Worm (Caenorhabditis elegans) whole organism, L4 larva: Measurements from ENCODE around the gene grld-1.

Source experiments
- F26F4.8 ChIP-seq: fragments of 200-800 bp; sonication (Bioruptor generic); conservative IDR thresholded peaks from 2 replicates; pipeline ENCODE4 v1.3.6; 2022; ENCODE audit warnings: missing genetic modification characterization, missing compliant biosample characterization
- F37D6.2 ChIP-seq: sonication (generic microtip); optimal IDR thresholded peaks from 2 replicates; lab custom pipeline; 2016; ENCODE audit warnings: mild to moderate bottlenecking, missing genetic modification characterization, missing compliant biosample characterization
- T20F7.1 ChIP-seq: fragments of 200-800 bp; sonication (Bioruptor generic); optimal IDR thresholded peaks from 2 replicates; lab custom pipeline; 2018; ENCODE audit warnings: mild to moderate bottlenecking, missing genetic modification characterization, missing compliant biosample characterization
- Y105C5A.15 ChIP-seq: fragments of 200-800 bp; sonication (Bioruptor generic); IDR thresholded peaks from 2 replicates; pipeline ENCODE4 v1.3.6; 2022; ENCODE audit warnings: missing genetic modification characterization, missing compliant biosample characterization
- Y5F2A.4 ChIP-seq: fragments of 200-800 bp; sonication (Bioruptor generic); optimal IDR thresholded peaks from 2 replicates; lab custom pipeline; 2018; ENCODE audit warnings: mild to moderate bottlenecking, missing genetic modification characterization, missing compliant biosample characterization
- ZK337.2 ChIP-seq: fragments of 200-800 bp; sonication (Bioruptor generic); IDR thresholded peaks from 2 replicates; pipeline ENCODE4 v1.3.6; 2022; ENCODE audit warnings: missing genetic modification reagents, missing genetic modification characterization, missing compliant biosample characterization
- ZK546.5 ChIP-seq, 2 experiments: sonication (generic microtip); optimal IDR thresholded peaks; 2 replicates each; lab custom pipeline; 2017; ENCODE audit warnings: missing biosample characterization in 2 of 2, missing genetic modification characterization in 2 of 2
- aha-1 ChIP-seq: fragments of 150-350 bp; peaks from one replicate; lab custom pipeline; 2014; ENCODE audit warnings: missing biosample characterization, missing genetic modification characterization
- ceh-20 ChIP-seq: fragments of 200-800 bp; sonication (Bioruptor generic); IDR thresholded peaks from 2 replicates; pipeline ENCODE4 v1.3.6; 2022; ENCODE audit warnings: missing genetic modification reagents, missing genetic modification characterization, missing compliant biosample characterization
- ceh-62 ChIP-seq: sonication (generic microtip); optimal IDR thresholded peaks from 2 replicates; lab custom pipeline; 2017; ENCODE audit warnings: missing biosample characterization, missing genetic modification characterization
- ceh-82 ChIP-seq: sonication (generic microtip); optimal IDR thresholded peaks from 2 replicates; lab custom pipeline; 2017; ENCODE audit warnings: missing biosample characterization, missing genetic modification characterization
- daf-16 ChIP-seq, 3 experiments: sonication (generic microtip); optimal IDR thresholded peaks; 2 replicates each; lab custom pipeline; 2016 to 2017; ENCODE audit warnings: missing genetic modification characterization in 3 of 3, missing genetic modification reagents in 3 of 3, mild to moderate bottlenecking in 2 of 3, missing compliant biosample characterization in 2 of 3, missing biosample characterization in 1 of 3, moderate library complexity in 1 of 3
- dpl-1 ChIP-seq: fragments of 150-350 bp; optimal IDR thresholded peaks from 2 replicates; lab custom pipeline; 2014; ENCODE audit warnings: missing biosample characterization, missing genetic modification reagents, missing genetic modification characterization
- duxl-1 ChIP-seq: sonication (generic microtip); optimal IDR thresholded peaks from 2 replicates; lab custom pipeline; 2016; ENCODE audit warnings: mild to moderate bottlenecking, missing genetic modification characterization, moderate library complexity, missing compliant biosample characterization; ENCODE audit not compliant: poor library complexity
- dve-1 ChIP-seq: sonication (generic microtip); optimal IDR thresholded peaks from 2 replicates; lab custom pipeline; 2017; ENCODE audit warnings: antibody characterized with exemption, mild to moderate bottlenecking, missing genetic modification characterization, missing compliant biosample characterization; ENCODE audit not compliant: insufficient read depth
- egl-27 ChIP-seq: sonication (generic microtip); optimal IDR thresholded peaks from 3 replicates; lab custom pipeline; 2017; ENCODE audit warnings: missing biosample characterization, missing genetic modification reagents, missing genetic modification characterization
- fkh-10 ChIP-seq: fragments of 150-350 bp; optimal IDR thresholded peaks from 2 replicates; lab custom pipeline; 2014; ENCODE audit warnings: missing biosample characterization, missing genetic modification reagents, missing genetic modification characterization
- hlh-11 ChIP-seq: fragments of 200-800 bp; sonication (Bioruptor generic); optimal IDR thresholded peaks from 2 replicates; lab custom pipeline; 2018; ENCODE audit warnings: mild to moderate bottlenecking, missing genetic modification characterization, missing compliant biosample characterization
- hlh-30 ChIP-seq: sonication (generic microtip); optimal IDR thresholded peaks from 2 replicates; lab custom pipeline; 2017; ENCODE audit warnings: antibody characterized with exemption, mild to moderate bottlenecking, missing genetic modification characterization, missing compliant biosample characterization; ENCODE audit not compliant: insufficient read depth
- hmg-1.1 ChIP-seq: fragments of 200-800 bp; sonication (Bioruptor generic); IDR thresholded peaks from 2 replicates; pipeline ENCODE4 v1.3.6; 2022; ENCODE audit warnings: missing genetic modification reagents, missing genetic modification characterization, missing compliant biosample characterization
- lim-7 ChIP-seq: fragments of 200-800 bp; sonication (Bioruptor generic); IDR thresholded peaks from 2 replicates; pipeline ENCODE4 v1.3.6; 2022; ENCODE audit warnings: missing genetic modification characterization, missing compliant biosample characterization
- lin-13 ChIP-seq: fragments of 150-350 bp; optimal IDR thresholded peaks from 2 replicates; lab custom pipeline; 2014; ENCODE audit warnings: missing biosample characterization, missing genetic modification reagents, missing genetic modification characterization
- lin-15B ChIP-seq: fragments of 150-350 bp; sonication (generic microtip); optimal IDR thresholded peaks from 3 replicates; lab custom pipeline; 2014; ENCODE audit warnings: missing biosample characterization, missing genetic modification characterization
- lin-38 ChIP-seq: fragments of 200-800 bp; sonication (Bioruptor generic); IDR thresholded peaks from 2 replicates; pipeline ENCODE4 v1.3.6; 2022; ENCODE audit warnings: missing genetic modification reagents, missing genetic modification characterization, missing compliant biosample characterization
- lin-39 ChIP-seq: fragments of 150-350 bp; optimal IDR thresholded peaks from 2 replicates; lab custom pipeline; 2014; ENCODE audit warnings: missing biosample characterization, missing genetic modification reagents, missing genetic modification characterization
- lir-3 ChIP-seq: sonication (generic microtip); optimal IDR thresholded peaks from 2 replicates; lab custom pipeline; 2016; ENCODE audit warnings: mild to moderate bottlenecking, missing genetic modification characterization, missing compliant biosample characterization
- lsy-2 ChIP-seq, 2 experiments: fragments of 150-350 bp in 1 of 2; sonication (generic microtip) in 1 of 2; optimal IDR thresholded peaks; 2 replicates each; lab custom pipeline; 2014 to 2017; ENCODE audit warnings: missing biosample characterization in 2 of 2, missing genetic modification characterization in 2 of 2
- mdt-29 ChIP-seq: fragments of 200-800 bp; sonication (Bioruptor generic); IDR thresholded peaks from 2 replicates; pipeline ENCODE4 v1.3.6; 2022; ENCODE audit warnings: missing genetic modification reagents, missing genetic modification characterization, missing compliant biosample characterization
- mep-1 ChIP-seq: fragments of 150-350 bp; sonication (generic microtip); optimal IDR thresholded peaks from 3 replicates; lab custom pipeline; 2014; ENCODE audit warnings: missing biosample characterization, missing genetic modification characterization
- mes-2 ChIP-seq: sonication (generic microtip); optimal IDR thresholded peaks from 2 replicates; lab custom pipeline; 2016; ENCODE audit warnings: missing genotype, mild to moderate bottlenecking, missing genetic modification characterization, missing compliant biosample characterization; ENCODE audit not compliant: poor library complexity, severe bottlenecking
- nhr-10 ChIP-seq: fragments of 150-350 bp; optimal IDR thresholded peaks from 2 replicates; lab custom pipeline; 2014; ENCODE audit warnings: missing biosample characterization, missing genetic modification characterization
- nhr-102 ChIP-seq: sonication (generic microtip); optimal IDR thresholded peaks from 2 replicates; lab custom pipeline; 2016; ENCODE audit warnings: mild to moderate bottlenecking, missing genetic modification characterization, moderate library complexity, missing compliant biosample characterization
- nhr-11 ChIP-seq: fragments of 150-350 bp; optimal IDR thresholded peaks from 2 replicates; lab custom pipeline; 2014; ENCODE audit warnings: missing biosample characterization, missing genetic modification characterization
- nhr-28 ChIP-seq: fragments of 150-350 bp; optimal IDR thresholded peaks from 2 replicates; lab custom pipeline; 2014; ENCODE audit warnings: missing biosample characterization, missing genetic modification characterization
- nhr-41 ChIP-seq: fragments of 200-800 bp; sonication (Bioruptor generic); IDR thresholded peaks from 2 replicates; pipeline ENCODE4 v1.3.6; 2022; ENCODE audit warnings: missing genetic modification reagents, missing genetic modification characterization, missing compliant biosample characterization
- nhr-6 ChIP-seq: fragments of 150-350 bp; optimal IDR thresholded peaks from 2 replicates; lab custom pipeline; 2014; ENCODE audit warnings: missing biosample characterization, missing genetic modification characterization
- nhr-76 ChIP-seq: fragments of 150-350 bp; optimal IDR thresholded peaks from 2 replicates; lab custom pipeline; 2014; ENCODE audit warnings: missing biosample characterization, missing genetic modification characterization
- nhr-77 ChIP-seq: fragments of 150-350 bp; optimal IDR thresholded peaks from 2 replicates; lab custom pipeline; 2014; ENCODE audit warnings: missing biosample characterization, missing genetic modification characterization
- rbr-2 ChIP-seq: sonication (generic microtip); optimal IDR thresholded peaks from 2 replicates; lab custom pipeline; 2016; ENCODE audit warnings: missing genotype, missing genetic modification characterization, missing compliant biosample characterization
- set-16 ChIP-seq: fragments of 200-800 bp; sonication (Bioruptor generic); IDR thresholded peaks from 2 replicates; pipeline ENCODE4 v1.3.6; 2022; ENCODE audit warnings: missing genetic modification reagents, missing genetic modification characterization, missing compliant biosample characterization
- skn-1 ChIP-seq: fragments of 150-350 bp; optimal IDR thresholded peaks from 2 replicates; lab custom pipeline; 2014; ENCODE audit warnings: missing biosample characterization, missing genetic modification characterization
- snpc-1.2 ChIP-seq: fragments of 200-800 bp; sonication (Bioruptor generic); IDR thresholded peaks from 2 replicates; pipeline ENCODE4 v1.3.6; 2022; ENCODE audit warnings: missing genetic modification reagents, missing genetic modification characterization, missing compliant biosample characterization
- unc-130 ChIP-seq: sonication (generic microtip); optimal IDR thresholded peaks from 2 replicates; lab custom pipeline; 2016; ENCODE audit warnings: missing genetic modification reagents, missing genetic modification characterization, missing compliant biosample characterization
- unc-39 ChIP-seq: sonication (generic microtip); optimal IDR thresholded peaks from 2 replicates; lab custom pipeline; 2017; ENCODE audit warnings: missing biosample characterization, missing genetic modification characterization
- unc-62 ChIP-seq, 3 experiments: fragments of 150-350 bp in 1 of 3; sonication (generic microtip); optimal IDR thresholded peaks in 2 of 3; peaks in 1 of 3; 1 replicate in 1 of 3; 2 replicates in 2 of 3; lab custom pipeline; 2014 to 2017; ENCODE audit warnings: missing biosample characterization in 3 of 3, missing genetic modification characterization in 3 of 3, missing genetic modification reagents in 3 of 3, missing genotype in 1 of 3
- vab-7 ChIP-seq: fragments of 200-800 bp; sonication (Bioruptor generic); IDR thresholded peaks from 2 replicates; pipeline ENCODE4 v1.3.6; 2022; ENCODE audit warnings: missing genetic modification reagents, missing genetic modification characterization, missing compliant biosample characterization
- zag-1 ChIP-seq: fragments of 150-350 bp; optimal IDR thresholded peaks from 2 replicates; lab custom pipeline; 2014; ENCODE audit warnings: missing biosample characterization, missing genetic modification characterization
- zfp-3 ChIP-seq: fragments of 200-800 bp; sonication (Bioruptor generic); conservative IDR thresholded peaks from 2 replicates; pipeline ENCODE4 v1.3.6; 2022; ENCODE audit warnings: missing genetic modification reagents, missing genetic modification characterization, missing compliant biosample characterization
- zip-2 ChIP-seq: fragments of 150-350 bp; optimal IDR thresholded peaks from 2 replicates; lab custom pipeline; 2014; ENCODE audit warnings: missing biosample characterization, missing genetic modification characterization

grld-1 gene

ce11 chrIV:125881-126781 lies at the start of gene grld-1, which contains the start of gene cox-6C:
grld-1 (minus strand) TSS chrIV:125931.
cox-6C (plus strand) TSS chrIV:126731.
- TF ChIP-seq unc-130 (GFP tag; lab: Kevin White, UChicago) (peak; percentile 40), Y5F2A.4 (GFP tag; lab: Kevin White, UChicago) (no peak), nhr-28 (tag; lab: Kevin White, UChicago) (peak; percentile 37), hlh-30 (peak; percentile 54), lin-15B (tag; lab: Kevin White, UChicago) (no peak), snpc-1.2 (GFP tag; lab: Robert Waterston, UW) (no peak), F37D6.2 (tag; lab: Kevin White, UChicago) (peak; percentile 32), unc-39 (no peak), T20F7.1 (GFP tag; lab: Kevin White, UChicago) (peak; percentile 98), dpl-1 (GFP tag; lab: Kevin White, UChicago) (peak; percentile 45), ceh-82 (tag; lab: Kevin White, UChicago) (no peak), set-16 (GFP tag; lab: Robert Waterston, UW) (no peak), fkh-10 (GFP tag; lab: Kevin White, UChicago) (peak; percentile 23), Y105C5A.15 (GFP tag; lab: Robert Waterston, UW) (no peak), nhr-76 (tag; lab: Kevin White, UChicago) (no peak), nhr-102 (tag; lab: Kevin White, UChicago) (no peak), nhr-10 (tag; lab: Kevin White, UChicago) (no peak), unc-62 (GFP tag; optimal IDR thresholded peaks at IDR 0.05 in 1 of 2; lab: Kevin White, UChicago) (no peak), unc-62 (tag; optimal IDR thresholded peaks at IDR 0.05; lab: Kevin White, UChicago) (no peak), lsy-2 (tag; optimal IDR thresholded peaks at IDR 0.05; lab: Kevin White, UChicago) (peak; percentile 82 to 97), nhr-77 (tag; lab: Kevin White, UChicago) (peak; percentile 49), egl-27 (tag; lab: Kevin White, UChicago) (no peak), ceh-20 (GFP tag; lab: Robert Waterston, UW) (no peak), ZK546.5 (tag; optimal IDR thresholded peaks at IDR 0.05; lab: Kevin White, UChicago) (no peak), zfp-3 (GFP tag; lab: Robert Waterston, UW) (no peak), duxl-1 (tag; lab: Kevin White, UChicago) (no peak), lin-13 (GFP tag; lab: Kevin White, UChicago) (peak; percentile 20), lin-38 (peak; percentile 64), ceh-62 (tag; lab: Kevin White, UChicago) (no peak), zag-1 (tag; lab: Kevin White, UChicago) (no peak), nhr-6 (tag; lab: Kevin White, UChicago) (no peak), zip-2 (tag; lab: Kevin White, UChicago) (no peak), rbr-2 (tag; lab: Kevin White, UChicago) (peak; percentile 49), lim-7 (GFP tag; lab: Robert Waterston, UW) (no peak), skn-1 (tag; lab: Kevin White, UChicago) (no peak), F26F4.8 (GFP tag; lab: Robert Waterston, UW) (no peak), aha-1 (peak; percentile 61), dve-1 (tag; lab: Kevin White, UChicago) (peak; percentile 29), nhr-41 (GFP tag; lab: Robert Waterston, UW) (no peak), hlh-11 (tag; lab: Kevin White, UChicago) (peak; percentile 54), mes-2 (tag; lab: Kevin White, UChicago) (peak; percentile 73), mep-1 (tag; lab: Kevin White, UChicago) (peak; percentile 65), vab-7 (GFP tag; lab: Robert Waterston, UW) (no peak), daf-16 (GFP tag; optimal IDR thresholded peaks at IDR 0.05; lab: Kevin White, UChicago) (no peak), daf-16 (tag; optimal IDR thresholded peaks at IDR 0.05; lab: Kevin White, UChicago) (peak; percentile 65), lin-39 (tag; lab: Kevin White, UChicago) (no peak), ZK337.2 (GFP tag; lab: Robert Waterston, UW) (no peak), mdt-29 (GFP tag; lab: Robert Waterston, UW) (no peak), nhr-11 (tag; lab: Kevin White, UChicago) (no peak), hmg-1.1 (GFP tag; lab: Robert Waterston, UW) (peak; percentile 43), lir-3 (no peak)
